Fruit fly (Drosophila melanogaster) S2 (cell line): ENCODE data around the gene CG4440.

Experiments
- CG8478 ChIP-seq: fragments of >200 bp; optimal IDR thresholded peaks from 2 replicates; lab custom pipeline; 2018
- CTCF ChIP-seq, 2 experiments: fragments of >200 bp; optimal IDR thresholded peaks; 2 replicates each; lab custom pipeline; 2018

DNA sequence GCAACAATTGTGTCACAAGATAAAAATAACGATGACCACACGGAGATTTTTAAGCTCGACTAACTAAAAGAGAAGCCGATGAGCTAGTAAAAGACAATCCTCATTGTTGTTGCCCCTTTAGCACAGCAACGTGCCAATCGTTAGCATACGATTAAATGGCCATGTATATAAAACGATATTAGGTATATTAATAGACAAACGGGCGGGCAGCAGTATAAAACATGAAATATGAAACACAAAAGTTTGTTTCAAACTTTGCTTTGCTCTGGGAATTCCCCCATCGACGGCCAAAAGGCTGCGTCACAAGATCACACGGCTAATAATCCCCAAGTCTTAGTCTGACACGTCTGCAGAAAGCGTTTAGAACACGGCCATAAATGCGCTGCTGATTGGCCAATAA, 13.3 kb upstream of the CG4440 start:
- TF ChIP-seq CTCF (optimal IDR thresholded peaks at IDR 0.05; lab: Kevin White, UChicago): no peak
- no peak for TF ChIP-seq CG8478 (lab: Kevin White, UChicago)
